Fruit fly (Drosophila melanogaster) whole organism, embryonic: ENCODE measurements around the gene CG13917.
A peak's percentile ranks its signal among the peaks of the same experiment; 100 is the strongest.

Experiments
- B-H2 ChIP-seq: fragments of 200-800 bp; sonication (Bioruptor generic); optimal IDR thresholded peaks from 2 replicates; lab custom pipeline; 2018; ENCODE audit warnings: missing biosample characterization, mild to moderate bottlenecking, missing genetic modification characterization
- BtbVII ChIP-seq: fragments of 200-800 bp; sonication (Bioruptor generic); optimal IDR thresholded peaks from 3 replicates; lab custom pipeline; 2017; ENCODE audit warnings: missing biosample characterization, mild to moderate bottlenecking, missing genetic modification characterization
- CG10462 ChIP-seq: fragments of 200-800 bp; sonication (Bioruptor generic); optimal IDR thresholded peaks from 2 replicates; lab custom pipeline; 2016; ENCODE audit warnings: missing biosample characterization, missing genetic modification characterization
- CG10543 ChIP-seq: fragments of 200-800 bp; sonication (Bioruptor generic); optimal IDR thresholded peaks from 3 replicates; lab custom pipeline; 2017; ENCODE audit warnings: missing biosample characterization, mild to moderate bottlenecking, missing genetic modification characterization, moderate library complexity
- CG11504 ChIP-seq: fragments of 200-800 bp; sonication (Bioruptor generic); optimal IDR thresholded peaks from 3 replicates; lab custom pipeline; 2019; ENCODE audit warnings: missing biosample characterization, mild to moderate bottlenecking, missing genetic modification characterization, moderate library complexity
- CG13775 ChIP-seq: fragments of 200-800 bp; sonication (Bioruptor generic); optimal IDR thresholded peaks from 3 replicates; lab custom pipeline; 2017; ENCODE audit warnings: missing biosample characterization, mild to moderate bottlenecking, missing genetic modification characterization
- CG15269 ChIP-seq: fragments of 200-800 bp; sonication (Bioruptor generic); optimal IDR thresholded peaks from 2 replicates; lab custom pipeline; 2018; ENCODE audit warnings: missing biosample characterization, mild to moderate bottlenecking, missing genetic modification characterization, moderate library complexity
- CG15514 ChIP-seq: fragments of 200-800 bp; sonication (Bioruptor generic); optimal IDR thresholded peaks from 3 replicates; lab custom pipeline; 2017; ENCODE audit warnings: missing biosample characterization, missing genetic modification characterization, mild to moderate bottlenecking, moderate library complexity, missing genetic modification reagents
- CG17186 ChIP-seq: fragments of 200-800 bp; sonication (Bioruptor generic); optimal IDR thresholded peaks from 3 replicates; lab custom pipeline; 2017; ENCODE audit warnings: missing biosample characterization, missing genetic modification reagents, missing genetic modification characterization
- CG18476 ChIP-seq: fragments of 200-800 bp; sonication (Bioruptor generic); optimal IDR thresholded peaks from 2 replicates; lab custom pipeline; 2016; ENCODE audit warnings: missing biosample characterization, mild to moderate bottlenecking, missing genetic modification characterization
- CG18619 ChIP-seq: fragments of 200-800 bp; sonication (Bioruptor generic); optimal IDR thresholded peaks from 3 replicates; lab custom pipeline; 2017; ENCODE audit warnings: missing biosample characterization, mild to moderate bottlenecking, missing genetic modification characterization
- CG18764 ChIP-seq: fragments of 200-800 bp; sonication (Bioruptor generic); optimal IDR thresholded peaks from 3 replicates; lab custom pipeline; 2016; ENCODE audit warnings: missing biosample characterization, missing genetic modification characterization
- CG2116 ChIP-seq: fragments of 200-800 bp; sonication (Bioruptor generic); optimal IDR thresholded peaks from 3 replicates; lab custom pipeline; 2018; ENCODE audit warnings: missing biosample characterization, mild to moderate bottlenecking, missing genetic modification characterization
- CG2199 ChIP-seq: fragments of 200-800 bp; sonication (Bioruptor generic); IDR thresholded peaks from 3 replicates; pipeline ENCODE4 v1.3.6; 2022; ENCODE audit warnings: missing biosample characterization, missing genetic modification characterization
- CG2678 ChIP-seq: fragments of 200-800 bp; sonication (Bioruptor generic); optimal IDR thresholded peaks from 3 replicates; lab custom pipeline; 2019; ENCODE audit warnings: missing biosample characterization, mild to moderate bottlenecking, missing genetic modification characterization, moderate library complexity
- CG31365 ChIP-seq: fragments of 200-800 bp; sonication (Bioruptor generic); optimal IDR thresholded peaks from 2 replicates; lab custom pipeline; 2018; ENCODE audit warnings: missing biosample characterization, mild to moderate bottlenecking, missing genetic modification characterization
- CG43689 ChIP-seq: fragments of 200-800 bp; sonication (Bioruptor generic); IDR thresholded peaks from 2 replicates; pipeline ENCODE4 v1.3.6; 2022; ENCODE audit warnings: missing biosample characterization, missing genetic modification characterization
- CG5245 ChIP-seq: fragments of 200-800 bp; sonication (Bioruptor generic); optimal IDR thresholded peaks from 3 replicates; lab custom pipeline; 2016; ENCODE audit warnings: missing biosample characterization, missing genetic modification characterization
- CG6689 ChIP-seq: fragments of 200-800 bp; sonication (Bioruptor generic); IDR thresholded peaks from 2 replicates; pipeline ENCODE4 v1.3.6; 2022; ENCODE audit warnings: missing biosample characterization, missing genetic modification characterization
- CG9727 ChIP-seq: fragments of 200-800 bp; sonication (Bioruptor generic); optimal IDR thresholded peaks from 3 replicates; lab custom pipeline; 2017; ENCODE audit warnings: missing biosample characterization, mild to moderate bottlenecking, missing genetic modification characterization
- CG9932 ChIP-seq: fragments of 200-800 bp; sonication (Bioruptor generic); IDR thresholded peaks from 2 replicates; pipeline ENCODE4 v1.3.6; 2022; ENCODE audit warnings: missing biosample characterization, missing genetic modification characterization
- Ets65A ChIP-seq: fragments of 200-800 bp; sonication (Bioruptor generic); peaks from one replicate; lab custom pipeline; 2016; ENCODE audit warnings: missing biosample characterization, missing genetic modification characterization
- Gsc ChIP-seq: fragments of 200-800 bp; sonication (Bioruptor generic); IDR thresholded peaks from 2 replicates; pipeline ENCODE4 v1.3.6; 2022; ENCODE audit warnings: missing biosample characterization, missing genetic modification characterization
- HLH54F ChIP-seq: fragments of 200-800 bp; sonication (Bioruptor generic); optimal IDR thresholded peaks from 3 replicates; lab custom pipeline; 2016; ENCODE audit warnings: missing biosample characterization, missing genetic modification characterization
- HLHmδ ChIP-seq: fragments of 200-800 bp; sonication (Bioruptor generic); optimal IDR thresholded peaks from 2 replicates; lab custom pipeline; 2018; ENCODE audit warnings: missing biosample characterization, mild to moderate bottlenecking, missing genetic modification characterization, moderate library complexity
- Kr ChIP-seq: fragments of 200-800 bp; sonication (Bioruptor generic); optimal IDR thresholded peaks from 2 replicates; lab custom pipeline; 2017; ENCODE audit warnings: missing biosample characterization, mild to moderate bottlenecking, missing genetic modification characterization
- Nf-YA ChIP-seq: fragments of 200-800 bp; sonication (Bioruptor generic); IDR thresholded peaks from 2 replicates; pipeline ENCODE4 v1.3.6; 2022; ENCODE audit warnings: missing biosample characterization, missing genetic modification characterization
- Sox102F ChIP-seq: fragments of 200-800 bp; sonication (Bioruptor generic); optimal IDR thresholded peaks from 2 replicates; lab custom pipeline; 2018; ENCODE audit warnings: missing biosample characterization, mild to moderate bottlenecking, missing genetic modification characterization, moderate library complexity
- Sry-β ChIP-seq: fragments of 200-800 bp; sonication (Bioruptor generic); optimal IDR thresholded peaks from 2 replicates; lab custom pipeline; 2018; ENCODE audit warnings: missing biosample characterization, mild to moderate bottlenecking, missing genetic modification characterization, moderate library complexity
- aop ChIP-seq: fragments of 200-800 bp; sonication (Bioruptor generic); IDR thresholded peaks from 2 replicates; pipeline ENCODE4 v1.3.6; 2022; ENCODE audit warnings: missing biosample characterization, missing genetic modification characterization
- ap ChIP-seq: fragments of 200-800 bp; sonication (Bioruptor generic); IDR thresholded peaks from 2 replicates; pipeline ENCODE4 v1.3.6; 2022; ENCODE audit warnings: missing biosample characterization, missing genetic modification characterization
- cas ChIP-seq: fragments of 200-800 bp; sonication (Bioruptor generic); IDR thresholded peaks from 2 replicates; pipeline ENCODE4 v1.3.6; 2022; ENCODE audit warnings: missing biosample characterization, missing genetic modification characterization
- corto ChIP-seq: fragments of 200-800 bp; sonication (Bioruptor generic); optimal IDR thresholded peaks from 2 replicates; lab custom pipeline; 2016; ENCODE audit warnings: missing biosample characterization, mild to moderate bottlenecking, missing genetic modification characterization, moderate library complexity
- dati ChIP-seq: fragments of 200-800 bp; sonication (Bioruptor generic); IDR thresholded peaks from 2 replicates; pipeline ENCODE4 v1.3.6; 2022; ENCODE audit warnings: missing biosample characterization, missing genetic modification characterization
- dimm ChIP-seq: fragments of 200-800 bp; sonication (Bioruptor generic); IDR thresholded peaks from 2 replicates; pipeline ENCODE4 v1.3.6; 2022; ENCODE audit warnings: missing biosample characterization, missing genetic modification characterization
- dm ChIP-seq: fragments of 200-800 bp; sonication (Bioruptor generic); optimal IDR thresholded peaks from 3 replicates; lab custom pipeline; 2016; ENCODE audit warnings: missing biosample characterization, missing genetic modification characterization
- esg ChIP-seq: fragments of 200-800 bp; sonication (Bioruptor generic); conservative IDR thresholded peaks from 2 replicates; pipeline ENCODE4 v1.3.6; 2022; ENCODE audit warnings: missing biosample characterization, missing genetic modification characterization
- ewg ChIP-seq: fragments of 200-800 bp; sonication (Bioruptor generic); optimal IDR thresholded peaks from 3 replicates; lab custom pipeline; 2017; ENCODE audit warnings: mild to moderate bottlenecking, missing biosample characterization, missing genetic modification reagents, missing genetic modification characterization
- exex ChIP-seq: fragments of 200-800 bp; sonication (Bioruptor generic); optimal IDR thresholded peaks from 4 replicates; lab custom pipeline; 2018; ENCODE audit warnings: missing biosample characterization, mild to moderate bottlenecking, missing genetic modification characterization, moderate library complexity
- fd3F ChIP-seq: fragments of 200-800 bp; sonication (Bioruptor generic); optimal IDR thresholded peaks from 2 replicates; lab custom pipeline; 2018; ENCODE audit warnings: missing biosample characterization, mild to moderate bottlenecking, missing genetic modification characterization, moderate library complexity
- fru ChIP-seq: fragments of >200 bp; optimal IDR thresholded peaks from 2 replicates; lab custom pipeline; 2017
- gem ChIP-seq: fragments of 200-800 bp; sonication (Bioruptor generic); optimal IDR thresholded peaks from 2 replicates; lab custom pipeline; 2019; ENCODE audit warnings: missing biosample characterization, mild to moderate bottlenecking, missing genetic modification characterization, moderate library complexity
- grn ChIP-seq: fragments of 200-800 bp; sonication (Bioruptor generic); optimal IDR thresholded peaks from 3 replicates; lab custom pipeline; 2017; ENCODE audit warnings: missing biosample characterization, missing genetic modification characterization
- ham ChIP-seq: fragments of 200-800 bp; sonication (Bioruptor generic); IDR thresholded peaks from 2 replicates; pipeline ENCODE4 v1.3.6; 2022; ENCODE audit warnings: missing biosample characterization, missing genetic modification characterization
- jing ChIP-seq: fragments of 200-800 bp; sonication (Bioruptor generic); optimal IDR thresholded peaks from 2 replicates; lab custom pipeline; 2018; ENCODE audit warnings: missing biosample characterization, mild to moderate bottlenecking, missing genetic modification characterization
- lilli ChIP-seq: fragments of 200-800 bp; sonication (Bioruptor generic); optimal IDR thresholded peaks from 3 replicates; lab custom pipeline; 2016; ENCODE audit warnings: missing biosample characterization, missing genetic modification characterization
- oc ChIP-seq: fragments of 200-800 bp; sonication (Bioruptor generic); optimal IDR thresholded peaks from 2 replicates; lab custom pipeline; 2018; ENCODE audit warnings: missing biosample characterization, mild to moderate bottlenecking, missing genetic modification characterization, moderate library complexity
- pho ChIP-seq: fragments of 200-800 bp; sonication (Bioruptor generic); optimal IDR thresholded peaks from 2 replicates; lab custom pipeline; 2016; ENCODE audit warnings: missing biosample characterization, missing genetic modification characterization
- ro ChIP-seq: fragments of 200-800 bp; sonication (Bioruptor generic); IDR thresholded peaks from 2 replicates; pipeline ENCODE4 v1.3.6; 2022; ENCODE audit warnings: missing biosample characterization, missing genetic modification characterization
- so ChIP-seq: fragments of 200-800 bp; sonication (Bioruptor generic); IDR thresholded peaks from 3 replicates; pipeline ENCODE4 v1.3.6; 2022; ENCODE audit warnings: missing biosample characterization, missing genetic modification characterization
- tup ChIP-seq: fragments of 200-800 bp; sonication (Bioruptor generic); optimal IDR thresholded peaks from 2 replicates; lab custom pipeline; 2016; ENCODE audit warnings: missing biosample characterization, mild to moderate bottlenecking, missing genetic modification characterization, moderate library complexity
- tx ChIP-seq: fragments of 200-800 bp; sonication (Bioruptor generic); optimal IDR thresholded peaks from 2 replicates; lab custom pipeline; 2016; ENCODE audit warnings: missing biosample characterization, missing genetic modification characterization

CG13917 gene

DNA sequence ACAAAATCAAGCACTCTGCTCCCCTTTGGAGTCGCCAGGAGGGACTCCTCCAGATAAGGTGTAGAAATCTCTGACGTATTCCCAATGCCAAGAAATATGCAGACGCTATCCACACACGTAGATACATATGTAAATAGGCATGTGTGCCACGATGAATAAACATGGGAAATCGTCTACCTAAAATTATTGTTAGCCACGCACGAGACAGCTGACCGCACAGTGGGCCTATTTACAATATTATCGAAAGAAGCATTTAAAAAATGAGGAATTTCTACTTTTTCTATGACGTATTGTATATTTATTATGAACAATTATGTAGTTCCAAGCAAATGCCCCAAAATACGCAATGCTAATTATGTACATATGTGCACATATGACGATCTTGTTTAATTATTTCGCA lies 27.4 kb upstream of the CG13917 start (continued):
- TF ChIP-seq oc (tag; lab: Kevin White, UChicago): no peak
- TF ChIP-seq dimm (GFP tag; lab: Robert Waterston, UW): no peak
- no peak for TF ChIP-seq exex
- no peak for TF ChIP-seq CG18764 (GFP tag; lab: Kevin White, UChicago)
- TF ChIP-seq CG2199 (GFP tag; lab: Robert Waterston, UW): peak; percentile 78; the same call in 2 of the 3 replicates
- TF ChIP-seq cas (GFP tag; lab: Robert Waterston, UW): no peak
- TF ChIP-seq CG10462 (GFP tag; lab: Kevin White, UChicago): no peak
- TF ChIP-seq CG15269 (tag; lab: Kevin White, UChicago): peak; percentile 42
- TF ChIP-seq CG11504 (tag; lab: Kevin White, UChicago): peak; percentile 35
- no peak for TF ChIP-seq ro (GFP tag; lab: Robert Waterston, UW)
- TF ChIP-seq CG43689 (GFP tag; lab: Robert Waterston, UW): no peak
- no peak for TF ChIP-seq ap
- TF ChIP-seq Gsc (GFP tag; lab: Robert Waterston, UW): no peak
- TF ChIP-seq B-H2 (GFP tag; lab: Kevin White, UChicago): no peak
- no peak for TF ChIP-seq ewg
- no peak for TF ChIP-seq ham (GFP tag; lab: Robert Waterston, UW)
- TF ChIP-seq CG13775 (GFP tag; lab: Kevin White, UChicago): peak; percentile 42
- TF ChIP-seq CG17186: no peak
- TF ChIP-seq CG9727 (GFP tag; lab: Kevin White, UChicago): no peak
- no peak for TF ChIP-seq HLH54F (GFP tag; lab: Kevin White, UChicago)
- TF ChIP-seq Sry-β (GFP tag; lab: Kevin White, UChicago): no peak
- TF ChIP-seq Sox102F (GFP tag; lab: Kevin White, UChicago): peak; percentile 49
- no peak for TF ChIP-seq CG10543 (GFP tag; lab: Kevin White, UChicago)
- TF ChIP-seq fru: no peak
- peak; percentile 30; the same call in 1 of the 2 replicates for TF ChIP-seq CG9932 (GFP tag; lab: Robert Waterston, UW)
- no peak for TF ChIP-seq CG15514 (GFP tag; lab: Kevin White, UChicago)
- 0 out of 2 replicates have a peak, but pooled peaks have one; percentile 20 for TF ChIP-seq CG6689 (GFP tag; lab: Robert Waterston, UW)
- TF ChIP-seq CG2678: peak; percentile 37
- peak; percentile 24 for TF ChIP-seq lilli (GFP tag; lab: Kevin White, UChicago)
- no peak; the same call in 1 of the 2 replicates for TF ChIP-seq esg (GFP tag; lab: Robert Waterston, UW)
- no peak for TF ChIP-seq pho (GFP tag; lab: Kevin White, UChicago)
- no peak for TF ChIP-seq dati (GFP tag; lab: Robert Waterston, UW)
- TF ChIP-seq aop (GFP tag; lab: Robert Waterston, UW): no peak
- TF ChIP-seq fd3F (GFP tag; lab: Kevin White, UChicago): peak; percentile 10
- TF ChIP-seq CG5245: no peak
- no peak for TF ChIP-seq jing
- no peak for TF ChIP-seq tx (GFP tag; lab: Kevin White, UChicago)
- peak; percentile 46 for TF ChIP-seq gem (tag; lab: Kevin White, UChicago)
- TF ChIP-seq HLHmδ (GFP tag; lab: Kevin White, UChicago): no peak
- no peak for TF ChIP-seq so (GFP tag; lab: Robert Waterston, UW)
- TF ChIP-seq CG18619 (GFP tag; lab: Kevin White, UChicago): no peak
- no peak for TF ChIP-seq dm (GFP tag; lab: Kevin White, UChicago)
- 0 out of 2 replicates have a peak, but pooled peaks have one; percentile 58 for TF ChIP-seq Nf-YA (GFP tag; lab: Robert Waterston, UW)
- peak; percentile 32 for TF ChIP-seq BtbVII (GFP tag; lab: Kevin White, UChicago)
- no peak for TF ChIP-seq Kr (GFP tag; lab: Kevin White, UChicago)
- no peak for TF ChIP-seq CG18476 (GFP tag; lab: Kevin White, UChicago)
- no peak for TF ChIP-seq CG31365
- no peak for TF ChIP-seq tup
- no peak for TF ChIP-seq CG2116 (GFP tag; lab: Kevin White, UChicago)
- no peak for TF ChIP-seq corto (GFP tag; lab: Kevin White, UChicago)
- no peak for TF ChIP-seq grn (GFP tag; lab: Kevin White, UChicago)
- TF ChIP-seq Ets65A (GFP tag; lab: Kevin White, UChicago): no peak
